Worm (Caenorhabditis elegans) whole organism, L4 larva: ENCODE results near the gene ZC262.4.

Experiments used
- ama-1 ChIP-seq: fragments of 150-350 bp; optimal IDR thresholded peaks from 2 replicates; lab custom pipeline; 2014; ENCODE audit warnings: inconsistent platforms, mixed read lengths
- ceh-28 ChIP-seq: fragments of 150-350 bp; optimal IDR thresholded peaks from 2 replicates; lab custom pipeline; 2014; ENCODE audit warnings: missing biosample characterization, missing genetic modification reagents, missing genetic modification characterization
- ceh-44 ChIP-seq: fragments of 200-800 bp; sonication (Bioruptor generic); IDR thresholded peaks from 2 replicates; pipeline ENCODE4 v1.3.6; 2022; ENCODE audit warnings: missing genetic modification reagents, missing genetic modification characterization, missing compliant biosample characterization
- ceh-82 ChIP-seq: sonication (generic microtip); optimal IDR thresholded peaks from 2 replicates; lab custom pipeline; 2017; ENCODE audit warnings: missing biosample characterization, missing genetic modification characterization
- dmd-9 ChIP-seq: fragments of 200-800 bp; sonication (Bioruptor generic); IDR thresholded peaks from 2 replicates; pipeline ENCODE4 v1.3.6; 2022; ENCODE audit warnings: missing genetic modification reagents, missing genetic modification characterization, missing compliant biosample characterization
- lin-38 ChIP-seq: fragments of 200-800 bp; sonication (Bioruptor generic); IDR thresholded peaks from 2 replicates; pipeline ENCODE4 v1.3.6; 2022; ENCODE audit warnings: missing genetic modification reagents, missing genetic modification characterization, missing compliant biosample characterization
- lin-39 ChIP-seq: fragments of 150-350 bp; optimal IDR thresholded peaks from 2 replicates; lab custom pipeline; 2014; ENCODE audit warnings: missing biosample characterization, missing genetic modification reagents, missing genetic modification characterization
- mdl-1 ChIP-seq, 2 experiments: fragments of 150-350 bp in 1 of 2; sonication (generic microtip) in 1 of 2; optimal IDR thresholded peaks; 2 replicates each; lab custom pipeline; 2014 to 2017; ENCODE audit warnings: missing biosample characterization in 2 of 2, missing genetic modification characterization in 2 of 2
- mxl-2 ChIP-seq: fragments of 200-800 bp; sonication (Bioruptor generic); conservative IDR thresholded peaks from 2 replicates; pipeline ENCODE4 v1.3.6; 2022; ENCODE audit warnings: missing genetic modification reagents, missing genetic modification characterization, missing compliant biosample characterization
- nhr-237 ChIP-seq: sonication (generic microtip); optimal IDR thresholded peaks from 2 replicates; lab custom pipeline; 2017; ENCODE audit warnings: missing biosample characterization, missing genetic modification characterization
- nhr-25 ChIP-seq: sonication (generic microtip); optimal IDR thresholded peaks from 2 replicates; lab custom pipeline; 2017; ENCODE audit warnings: missing genetic modification characterization, mild to moderate bottlenecking, missing compliant biosample characterization, antibody characterized with exemption, moderate library complexity, borderline replicate concordance; ENCODE audit not compliant: insufficient read depth
- nhr-6 ChIP-seq: fragments of 150-350 bp; optimal IDR thresholded peaks from 2 replicates; lab custom pipeline; 2014; ENCODE audit warnings: missing biosample characterization, missing genetic modification characterization
- unc-39 ChIP-seq: sonication (generic microtip); optimal IDR thresholded peaks from 2 replicates; lab custom pipeline; 2017; ENCODE audit warnings: missing biosample characterization, missing genetic modification characterization

ce11 chrIII:8380645-8381044, 46.3 kb upstream of the ZC262.4 start, which contains the start of gene R05D3.12:
- TF ChIP-seq ceh-44 (GFP tag; lab: Robert Waterston, UW) (no peak), lin-39 (tag; lab: Kevin White, UChicago) (no peak), ama-1 (lab: Kevin White, UChicago) (no peak), unc-39 (tag; lab: Kevin White, UChicago) (no peak), nhr-6 (tag; lab: Kevin White, UChicago) (no peak), mdl-1 (tag; optimal IDR thresholded peaks at IDR 0.05; lab: Kevin White, UChicago) (no peak), lin-38 (no peak), ceh-28 (tag; lab: Kevin White, UChicago) (no peak), mxl-2 (GFP tag; lab: Robert Waterston, UW) (no peak), ceh-82 (tag; lab: Kevin White, UChicago) (no peak), dmd-9 (GFP tag; lab: Robert Waterston, UW) (no peak), nhr-237 (no peak), nhr-25 (tag; lab: Kevin White, UChicago) (no peak)
